Fruit fly (Drosophila melanogaster) whole organism, pupa: ENCODE measurements around the gene Crz.

Source experiments
- CG10348 ChIP-seq: fragments of 200-800 bp; sonication (Bioruptor generic); IDR thresholded peaks from 2 replicates; pipeline ENCODE4 v1.3.6; 2022; ENCODE audit warnings: missing biosample characterization, missing genetic modification characterization
- CG12605 ChIP-seq: fragments of 200-800 bp; sonication (Bioruptor generic); IDR thresholded peaks from 2 replicates; pipeline ENCODE4 v1.3.6; 2022; ENCODE audit warnings: missing biosample characterization, missing genetic modification characterization
- CG13204 ChIP-seq: fragments of 200-800 bp; sonication (Bioruptor generic); optimal IDR thresholded peaks from 2 replicates; lab custom pipeline; 2018; ENCODE audit warnings: missing biosample characterization, mild to moderate bottlenecking, missing genetic modification characterization, moderate library complexity
- CG14655 ChIP-seq: fragments of 200-800 bp; sonication (Bioruptor generic); optimal IDR thresholded peaks from 3 replicates; lab custom pipeline; 2017; ENCODE audit warnings: mild to moderate bottlenecking, missing biosample characterization, missing genetic modification reagents, missing genetic modification characterization
- CG15710 ChIP-seq: fragments of 200-800 bp; sonication (Bioruptor generic); optimal IDR thresholded peaks from 2 replicates; lab custom pipeline; 2018; ENCODE audit warnings: missing biosample characterization, mild to moderate bottlenecking, missing genetic modification characterization, moderate library complexity
- CG17806 ChIP-seq: fragments of 200-800 bp; sonication (Bioruptor generic); optimal IDR thresholded peaks from 2 replicates; lab custom pipeline; 2018; ENCODE audit warnings: missing biosample characterization, mild to moderate bottlenecking, missing genetic modification characterization, moderate library complexity
- CG32121 ChIP-seq: fragments of 200-800 bp; sonication (Bioruptor generic); IDR thresholded peaks from 2 replicates; pipeline ENCODE4 v1.3.6; 2022; ENCODE audit warnings: missing biosample characterization, missing genetic modification characterization
- CG34367 ChIP-seq: fragments of 200-800 bp; sonication (Bioruptor generic); optimal IDR thresholded peaks from 2 replicates; lab custom pipeline; 2018; ENCODE audit warnings: missing biosample characterization, mild to moderate bottlenecking, missing genetic modification characterization
- CG4496 ChIP-seq: fragments of 200-800 bp; sonication (Bioruptor generic); IDR thresholded peaks from 3 replicates; pipeline ENCODE4 v1.3.6; 2022; ENCODE audit warnings: missing biosample characterization, missing genetic modification characterization
- CG8159 ChIP-seq: fragments of 200-800 bp; sonication (Bioruptor generic); optimal IDR thresholded peaks from 3 replicates; lab custom pipeline; 2018; ENCODE audit warnings: missing biosample characterization, mild to moderate bottlenecking, missing genetic modification characterization, moderate library complexity
- CG8301 ChIP-seq: fragments of 200-800 bp; sonication (Bioruptor generic); optimal IDR thresholded peaks from 2 replicates; lab custom pipeline; 2018; ENCODE audit warnings: missing biosample characterization, mild to moderate bottlenecking, missing genetic modification characterization
- CG9948 ChIP-seq: fragments of 200-800 bp; sonication (Bioruptor generic); optimal IDR thresholded peaks from 2 replicates; lab custom pipeline; 2018; ENCODE audit warnings: missing biosample characterization, mild to moderate bottlenecking, missing genetic modification characterization, moderate library complexity
- D1 ChIP-seq: fragments of 200-800 bp; sonication (Bioruptor generic); optimal IDR thresholded peaks from 2 replicates; lab custom pipeline; 2018; ENCODE audit warnings: missing biosample characterization, mild to moderate bottlenecking, missing genetic modification characterization, moderate library complexity
- EcR ChIP-seq: fragments of 200-800 bp; sonication (Bioruptor generic); optimal IDR thresholded peaks from 3 replicates; lab custom pipeline; 2019; ENCODE audit warnings: missing biosample characterization, missing genetic modification characterization, mild to moderate bottlenecking, moderate library complexity, missing genetic modification reagents
- Ets98B ChIP-seq: fragments of 200-800 bp; sonication (Bioruptor generic); IDR thresholded peaks from 2 replicates; pipeline ENCODE4 v1.3.6; 2022; ENCODE audit warnings: missing biosample characterization, missing genetic modification characterization
- Pif1A ChIP-seq: fragments of 200-800 bp; sonication (Bioruptor generic); optimal IDR thresholded peaks from 3 replicates; lab custom pipeline; 2016; ENCODE audit warnings: missing biosample characterization, missing genetic modification characterization
- Pif1B ChIP-seq: fragments of 200-800 bp; sonication (Bioruptor generic); optimal IDR thresholded peaks from 3 replicates; lab custom pipeline; 2016; ENCODE audit warnings: missing biosample characterization, missing genetic modification characterization
- Snoo ChIP-seq: fragments of 200-800 bp; sonication (Bioruptor generic); optimal IDR thresholded peaks from 3 replicates; lab custom pipeline; 2017; ENCODE audit warnings: missing biosample characterization, mild to moderate bottlenecking, missing genetic modification characterization, inconsistent platforms
- fd96Ca ChIP-seq: fragments of 200-800 bp; sonication (Bioruptor generic); IDR thresholded peaks from 3 replicates; pipeline ENCODE4 v1.3.6; 2022; ENCODE audit warnings: missing biosample characterization, missing genetic modification characterization
- gl ChIP-seq: fragments of 200-800 bp; sonication (Bioruptor generic); optimal IDR thresholded peaks from 2 replicates; lab custom pipeline; 2018; ENCODE audit warnings: missing biosample characterization, mild to moderate bottlenecking, missing genetic modification characterization
- rn ChIP-seq: fragments of 200-800 bp; sonication (Bioruptor generic); IDR thresholded peaks from 2 replicates; pipeline ENCODE4 v1.3.6; 2022; ENCODE audit warnings: missing biosample characterization, missing genetic modification characterization

The Crz gene

DNA sequence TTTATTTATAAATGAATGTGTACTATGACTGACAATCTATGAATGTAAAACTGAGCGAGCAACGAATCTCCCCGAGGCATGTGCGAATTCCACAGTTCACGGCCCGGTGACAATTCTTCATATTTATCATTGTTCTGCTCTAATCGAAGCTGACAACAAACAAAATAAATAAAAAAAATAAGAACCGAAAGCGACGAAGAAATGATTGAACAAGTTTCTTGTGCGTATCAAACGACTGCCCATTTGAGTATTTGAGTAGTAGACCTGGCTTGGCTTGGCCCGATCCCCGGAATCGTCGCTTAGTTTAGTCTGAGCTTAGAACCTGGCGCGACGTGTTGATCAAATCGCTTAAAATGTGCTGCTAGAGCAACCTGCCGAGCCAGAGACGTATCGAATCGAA, 4.6 kb upstream of the Crz start, which contains the start of gene CG31321:
TSS of gene CG31321 (plus strand) at position 301 of the 400 bp plus-strand sequence.
- no peak for TF ChIP-seq CG34367 (tag; lab: Kevin White, UChicago)
- no peak for TF ChIP-seq CG4496 (GFP tag; lab: Robert Waterston, UW)
- TF ChIP-seq CG10348: no peak
- no peak for TF ChIP-seq CG17806 (tag; lab: Kevin White, UChicago)
- TF ChIP-seq rn (GFP tag; lab: Robert Waterston, UW): no peak
- TF ChIP-seq fd96Ca (GFP tag; lab: Robert Waterston, UW): no peak
- TF ChIP-seq CG8301 (tag; lab: Kevin White, UChicago): no peak
- no peak for TF ChIP-seq CG14655 (GFP tag; lab: Kevin White, UChicago)
- no peak for TF ChIP-seq D1
- TF ChIP-seq gl (tag; lab: Kevin White, UChicago): no peak
- no peak for TF ChIP-seq CG32121 (GFP tag; lab: Robert Waterston, UW)
- no peak for TF ChIP-seq CG8159 (tag; lab: Kevin White, UChicago)
- TF ChIP-seq Snoo (tag; lab: Kevin White, UChicago): no peak
- TF ChIP-seq EcR (GFP tag; lab: Kevin White, UChicago): no peak
- no peak for TF ChIP-seq Pif1B (GFP tag; lab: Kevin White, UChicago)
- TF ChIP-seq Pif1A (GFP tag; lab: Kevin White, UChicago): no peak
- TF ChIP-seq CG12605: no peak
- TF ChIP-seq Ets98B (GFP tag; lab: Robert Waterston, UW): no peak
- TF ChIP-seq CG13204 (GFP tag; lab: Kevin White, UChicago): no peak
- no peak for TF ChIP-seq CG15710
- TF ChIP-seq, all 21 proteins: peak for 0

DNA sequence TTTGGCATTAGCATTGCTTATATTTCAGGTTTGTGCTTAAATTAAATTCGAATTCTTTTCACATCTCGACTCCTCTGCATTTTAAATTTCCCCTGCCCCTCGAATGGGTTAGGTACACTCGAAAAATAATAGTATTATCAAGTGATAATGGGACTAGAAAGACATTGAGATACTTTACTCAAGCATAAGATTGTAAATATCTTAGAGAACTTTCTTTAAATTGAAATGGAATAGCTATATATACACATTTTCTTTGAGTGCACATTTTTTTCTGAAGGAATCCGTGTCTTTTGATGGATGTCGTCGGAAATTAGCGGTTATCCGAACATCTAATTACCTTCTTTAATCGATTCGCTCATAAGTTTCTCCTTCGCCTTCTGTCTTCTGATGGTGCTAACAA, 3.6 kb upstream of the Crz start:
- TF ChIP-seq CG8159 (tag; lab: Kevin White, UChicago): no peak

DNA sequence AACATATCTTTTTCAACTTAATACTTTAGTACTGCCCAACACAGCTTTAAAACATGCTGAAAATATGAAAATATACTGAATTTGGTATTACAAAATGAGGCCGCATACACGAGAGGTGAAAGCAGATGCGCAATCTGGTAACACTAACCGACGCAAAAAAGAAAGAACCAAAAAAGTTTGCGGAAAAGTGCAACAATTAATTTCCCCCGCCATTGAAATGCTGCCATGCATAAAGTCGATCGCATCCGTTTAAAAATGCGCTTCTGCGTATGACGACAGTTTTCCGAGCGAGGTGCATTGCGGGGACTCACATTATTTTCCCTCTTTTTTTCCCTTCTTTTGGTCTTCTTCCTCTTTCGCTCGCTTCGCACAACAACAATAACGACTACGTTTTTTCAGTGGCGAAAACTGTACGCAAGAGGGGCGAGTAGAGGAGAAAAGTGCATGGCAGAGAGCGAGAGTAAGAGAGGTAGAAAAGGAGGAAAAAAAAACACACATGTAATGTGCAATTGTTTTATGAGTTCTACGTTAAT, 1.3 kb downstream of the Crz start, which contains the start of gene Set8:
TSS of gene Set8 (plus strand) at position 127 of the 533 bp plus-strand sequence.
- TF ChIP-seq CG4496 (GFP tag; lab: Robert Waterston, UW) (peak; percentile 58), CG15710 (peak; percentile 47), fd96Ca (GFP tag; lab: Robert Waterston, UW) (0 out of 3 replicates have a peak, but pooled peaks have one; percentile 55), rn (GFP tag; lab: Robert Waterston, UW) (peak; percentile 44; the same call in 1 of the 2 replicates), Pif1B (GFP tag; lab: Kevin White, UChicago) (no peak), EcR (GFP tag; lab: Kevin White, UChicago) (no peak), Snoo (tag; lab: Kevin White, UChicago) (no peak), Ets98B (GFP tag; lab: Robert Waterston, UW) (peak; percentile 59), CG12605 (peak; percentile 69), gl (tag; lab: Kevin White, UChicago) (peak; percentile 66), CG10348 (no peak), CG34367 (tag; lab: Kevin White, UChicago) (peak; percentile 36)

DNA sequence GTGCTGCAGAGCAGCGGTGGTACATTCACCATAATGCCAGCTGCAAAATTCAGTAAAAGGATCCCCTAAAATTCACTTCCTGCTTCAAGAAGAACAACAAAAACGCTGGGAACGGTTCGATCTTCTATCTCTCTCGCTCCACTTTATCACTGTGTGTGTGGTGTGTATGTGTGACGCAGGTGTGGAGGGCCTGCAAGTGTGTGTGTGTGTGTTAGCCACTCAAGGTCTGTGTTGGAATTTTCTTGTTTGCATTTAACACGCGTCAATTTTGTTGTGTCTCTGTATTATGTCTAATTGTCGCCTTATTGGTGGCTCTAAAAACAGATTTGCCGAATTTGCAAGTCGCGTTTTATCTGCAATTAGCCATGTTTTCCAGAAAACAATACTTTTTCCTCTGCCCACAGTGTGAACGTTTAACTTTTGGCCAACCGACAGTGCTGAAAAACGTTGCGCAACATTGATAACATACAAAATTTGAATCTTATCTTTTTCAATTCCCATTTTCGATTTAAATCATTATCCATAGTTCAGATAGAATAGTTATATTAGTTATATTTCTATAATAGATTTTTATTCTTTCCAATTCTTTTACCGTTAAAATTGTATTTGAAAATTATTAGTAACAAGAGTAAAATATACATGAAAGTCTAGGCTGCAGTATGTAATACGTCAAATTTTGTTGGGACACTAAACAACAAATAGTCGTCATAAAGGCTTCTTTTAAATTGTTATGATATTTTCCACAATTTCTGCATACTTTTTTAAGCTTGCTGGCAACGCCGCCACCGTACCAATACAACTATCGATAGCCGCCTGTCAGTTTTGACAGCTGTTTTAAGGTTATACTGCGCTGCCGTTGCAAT, 11.8 kb downstream of the Crz start, which contains the start of the genes Afti and ATPsynE:
TSS of gene Afti (minus strand) at position 440 of the 863 bp plus-strand sequence.
TSS of gene ATPsynE (plus strand) at position 698 of the 863 bp plus-strand sequence.
- TF ChIP-seq CG32121 (GFP tag; lab: Robert Waterston, UW) (peak; percentile 41; the same call in 1 of the 2 replicates), D1 (no peak), rn (GFP tag; lab: Robert Waterston, UW) (no peak), CG14655 (GFP tag; lab: Kevin White, UChicago) (no peak), CG8301 (tag; lab: Kevin White, UChicago) (no peak), Pif1B (GFP tag; lab: Kevin White, UChicago) (no peak), Pif1A (GFP tag; lab: Kevin White, UChicago) (no peak), CG15710 (peak; percentile 56), Ets98B (GFP tag; lab: Robert Waterston, UW) (peak; percentile 52), gl (tag; lab: Kevin White, UChicago) (no peak), EcR (GFP tag; lab: Kevin White, UChicago) (no peak), CG12605 (no peak), fd96Ca (GFP tag; lab: Robert Waterston, UW) (peak; percentile 54), CG34367 (tag; lab: Kevin White, UChicago) (peak; percentile 33), CG17806 (tag; lab: Kevin White, UChicago) (peak; percentile 57), CG8159 (tag; lab: Kevin White, UChicago) (no peak), CG4496 (GFP tag; lab: Robert Waterston, UW) (peak; percentile 78), CG10348 (no peak), CG9948 (tag; lab: Kevin White, UChicago) (no peak), Snoo (tag; lab: Kevin White, UChicago) (peak; percentile 52), CG13204 (GFP tag; lab: Kevin White, UChicago) (no peak)

DNA sequence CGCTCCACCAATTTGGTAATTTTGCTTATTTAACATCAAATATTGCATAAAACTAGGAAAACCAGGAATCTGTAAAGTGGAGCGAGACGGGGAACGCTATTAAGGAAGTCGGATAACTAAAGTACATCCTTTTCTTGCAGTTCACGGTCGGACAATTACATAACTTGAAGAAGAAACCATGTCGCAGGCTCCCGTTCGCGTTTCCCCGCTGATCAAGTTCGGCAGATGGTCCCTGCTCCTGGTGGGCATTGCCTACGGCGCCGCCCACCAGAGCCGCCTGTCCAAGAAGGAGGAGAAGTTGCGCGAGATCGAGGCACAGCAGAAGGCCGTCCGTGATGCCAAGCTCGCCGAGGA, 12.4 kb downstream of the Crz start:
- TF ChIP-seq CG4496 (GFP tag; lab: Robert Waterston, UW) (no peak), rn (GFP tag; lab: Robert Waterston, UW) (no peak), fd96Ca (GFP tag; lab: Robert Waterston, UW) (no peak), CG9948 (tag; lab: Kevin White, UChicago) (no peak), D1 (no peak), CG32121 (GFP tag; lab: Robert Waterston, UW) (no peak), Snoo (tag; lab: Kevin White, UChicago) (no peak), CG12605 (no peak)
